Worm (Caenorhabditis elegans) whole organism, L1 larva: ENCODE results near the gene rdy-2.

ENCODE experiments used
- C04F5.9 ChIP-seq: sonication (generic microtip); optimal IDR thresholded peaks from 2 replicates; lab custom pipeline; 2016; ENCODE audit warnings: missing genetic modification characterization, missing compliant biosample characterization
- C16A3.4 ChIP-seq: fragments of 150-350 bp; optimal IDR thresholded peaks from 2 replicates; lab custom pipeline; 2014; ENCODE audit warnings: missing biosample characterization, missing genetic modification characterization
- C34B4.2 ChIP-seq: sonication (generic microtip); optimal IDR thresholded peaks from 2 replicates; lab custom pipeline; 2017; ENCODE audit warnings: mild to moderate bottlenecking, missing genetic modification characterization, missing compliant biosample characterization
- F16B12.6 ChIP-seq: fragments of 150-350 bp; optimal IDR thresholded peaks from 2 replicates; lab custom pipeline; 2014; ENCODE audit warnings: missing biosample characterization, missing genetic modification characterization
- aha-1 ChIP-seq: fragments of 150-350 bp; optimal IDR thresholded peaks from 2 replicates; lab custom pipeline; 2014; ENCODE audit warnings: missing biosample characterization, missing genetic modification characterization
- alr-1 ChIP-seq: fragments of 200-800 bp; sonication (Bioruptor generic); optimal IDR thresholded peaks from 2 replicates; lab custom pipeline; 2018; ENCODE audit warnings: borderline replicate concordance, mild to moderate bottlenecking, missing genetic modification characterization, missing compliant biosample characterization
- aly-2 ChIP-seq: fragments of 150-350 bp; optimal IDR thresholded peaks from 2 replicates; lab custom pipeline; 2014; ENCODE audit warnings: missing biosample characterization, missing genetic modification characterization
- blmp-1 ChIP-seq: fragments of 150-350 bp; optimal IDR thresholded peaks from 2 replicates; lab custom pipeline; 2014; ENCODE audit warnings: missing biosample characterization, missing genetic modification characterization
- ceh-63 ChIP-seq: fragments of 200-800 bp; sonication (Bioruptor generic); optimal IDR thresholded peaks from 2 replicates; lab custom pipeline; 2018; ENCODE audit warnings: mild to moderate bottlenecking, missing genetic modification characterization, missing compliant biosample characterization
- ceh-8 ChIP-seq: fragments of 200-800 bp; sonication (Bioruptor generic); optimal IDR thresholded peaks from 2 replicates; lab custom pipeline; 2018; ENCODE audit warnings: mild to moderate bottlenecking, missing genetic modification characterization, moderate library complexity, missing compliant biosample characterization
- ceh-82 ChIP-seq, 3 experiments: fragments of 150-350 bp in 1 of 3; sonication (generic microtip) in 2 of 3; optimal IDR thresholded peaks; 2 replicates each; lab custom pipeline; 2014 to 2017; ENCODE audit warnings: missing biosample characterization in 3 of 3, missing genetic modification characterization in 3 of 3
- ceh-88 ChIP-seq: fragments of 200-800 bp; sonication (Bioruptor generic); IDR thresholded peaks from 2 replicates; pipeline ENCODE4 v1.3.6; 2022; ENCODE audit warnings: missing genetic modification characterization, missing compliant biosample characterization
- ceh-90 ChIP-seq: sonication (generic microtip); optimal IDR thresholded peaks from 2 replicates; lab custom pipeline; 2016; ENCODE audit warnings: missing genetic modification characterization, missing compliant biosample characterization
- ces-1 ChIP-seq: fragments of 150-350 bp; optimal IDR thresholded peaks from 2 replicates; lab custom pipeline; 2014; ENCODE audit warnings: missing biosample characterization, missing genetic modification reagents, missing genetic modification characterization
- dsc-1 ChIP-seq: sonication (generic microtip); optimal IDR thresholded peaks from 2 replicates; lab custom pipeline; 2016; ENCODE audit warnings: mild to moderate bottlenecking, missing genetic modification characterization, missing compliant biosample characterization
- efl-1 ChIP-seq, 4 experiments: fragments of 150-350 bp; optimal IDR thresholded peaks in 3 of 4; peaks in 1 of 4; 1 replicate in 1 of 4; 2 replicates in 3 of 4; lab custom pipeline; 2014; ENCODE audit warnings: missing biosample characterization in 2 of 4, missing genetic modification characterization in 2 of 4, missing genetic modification reagents in 2 of 4
- egl-13 ChIP-seq: sonication (generic microtip); optimal IDR thresholded peaks from 2 replicates; lab custom pipeline; 2016; ENCODE audit warnings: missing genotype, missing genetic modification reagents, missing genetic modification characterization, missing compliant biosample characterization
- egl-27 ChIP-seq, 2 experiments: fragments of 150-350 bp in 1 of 2; sonication (generic microtip); optimal IDR thresholded peaks; 3 replicates each; lab custom pipeline; 2017 to 2018; ENCODE audit warnings: missing biosample characterization in 2 of 2, missing genetic modification characterization in 2 of 2, missing genetic modification reagents in 2 of 2
- fkh-10 ChIP-seq: sonication (generic microtip); optimal IDR thresholded peaks from 2 replicates; lab custom pipeline; 2017; ENCODE audit warnings: missing biosample characterization, missing genetic modification reagents, missing genetic modification characterization
- fkh-8 ChIP-seq: sonication (generic microtip); optimal IDR thresholded peaks from 2 replicates; lab custom pipeline; 2016; ENCODE audit warnings: mild to moderate bottlenecking, missing genetic modification characterization, missing compliant biosample characterization
- grh-1 ChIP-seq: fragments of 200-800 bp; sonication (Bioruptor generic); IDR thresholded peaks from 2 replicates; pipeline ENCODE4 v1.3.6; 2022; ENCODE audit warnings: missing genetic modification reagents, missing genetic modification characterization, missing compliant biosample characterization
- hlh-4 ChIP-seq: sonication (generic microtip); optimal IDR thresholded peaks from 2 replicates; lab custom pipeline; 2016; ENCODE audit warnings: mild to moderate bottlenecking, missing genetic modification characterization, missing compliant biosample characterization
- irx-1 ChIP-seq: sonication (generic microtip); optimal IDR thresholded peaks from 2 replicates; lab custom pipeline; 2016; ENCODE audit warnings: missing genetic modification characterization, missing compliant biosample characterization
- jun-1 ChIP-seq: fragments of 150-350 bp; optimal IDR thresholded peaks from 2 replicates; lab custom pipeline; 2014; ENCODE audit warnings: missing biosample characterization, missing genetic modification reagents, missing genetic modification characterization
- lin-14 ChIP-seq: fragments of 200-800 bp; sonication (Bioruptor generic); optimal IDR thresholded peaks from 2 replicates; lab custom pipeline; 2018; ENCODE audit warnings: mild to moderate bottlenecking, missing genetic modification characterization, moderate library complexity, missing compliant biosample characterization
- lin-35 ChIP-seq, 2 experiments: fragments of 150-350 bp; optimal IDR thresholded peaks; 2 replicates each; lab custom pipeline; 2014; ENCODE audit warnings: missing biosample characterization in 2 of 2, missing genetic modification characterization in 2 of 2, missing genetic modification reagents in 2 of 2
- lin-39 ChIP-seq: fragments of 150-350 bp; optimal IDR thresholded peaks from 2 replicates; lab custom pipeline; 2014; ENCODE audit warnings: missing biosample characterization, missing genetic modification reagents, missing genetic modification characterization
- lsy-2 ChIP-seq, 2 experiments: fragments of 150-350 bp; optimal IDR thresholded peaks; 2 replicates each; lab custom pipeline; 2014; ENCODE audit warnings: missing biosample characterization in 2 of 2, missing genetic modification characterization in 2 of 2
- mep-1 ChIP-seq: fragments of 150-350 bp; optimal IDR thresholded peaks from 2 replicates; lab custom pipeline; 2014; ENCODE audit warnings: missing biosample characterization, missing genetic modification characterization
- nhr-11 ChIP-seq: fragments of 150-350 bp; optimal IDR thresholded peaks from 2 replicates; lab custom pipeline; 2014; ENCODE audit warnings: missing biosample characterization, missing genetic modification characterization
- nhr-19 ChIP-seq: fragments of 200-800 bp; sonication (Bioruptor generic); conservative IDR thresholded peaks from 2 replicates; pipeline ENCODE4 v1.3.6; 2022; ENCODE audit warnings: missing genetic modification characterization, missing compliant biosample characterization
- nhr-20 ChIP-seq: sonication (generic microtip); optimal IDR thresholded peaks from 2 replicates; lab custom pipeline; 2016; ENCODE audit warnings: mild to moderate bottlenecking, missing genetic modification characterization, missing compliant biosample characterization
- nhr-237 ChIP-seq: fragments of 150-350 bp; optimal IDR thresholded peaks from 2 replicates; lab custom pipeline; 2014; ENCODE audit warnings: missing biosample characterization, missing genetic modification characterization
- nhr-28 ChIP-seq: fragments of 150-350 bp; optimal IDR thresholded peaks from 2 replicates; lab custom pipeline; 2014; ENCODE audit warnings: missing biosample characterization, missing genetic modification characterization
- nhr-71 ChIP-seq: sonication (generic microtip); optimal IDR thresholded peaks from 2 replicates; lab custom pipeline; 2016; ENCODE audit warnings: mild to moderate bottlenecking, missing genetic modification characterization, moderate library complexity, missing compliant biosample characterization
- nhr-77 ChIP-seq: fragments of 150-350 bp; optimal IDR thresholded peaks from 2 replicates; lab custom pipeline; 2014; ENCODE audit warnings: missing biosample characterization, missing genetic modification characterization
- nhr-84 ChIP-seq: sonication (generic microtip); optimal IDR thresholded peaks from 2 replicates; lab custom pipeline; 2017; ENCODE audit warnings: missing biosample characterization, missing genetic modification characterization
- nhr-85 ChIP-seq: sonication (generic microtip); peaks from one replicate; lab custom pipeline; 2016; ENCODE audit warnings: missing genetic modification characterization, inconsistent platforms, missing compliant biosample characterization
- pax-3 ChIP-seq: fragments of 200-800 bp; sonication (Bioruptor generic); optimal IDR thresholded peaks from 2 replicates; lab custom pipeline; 2018; ENCODE audit warnings: mild to moderate bottlenecking, missing genetic modification characterization, moderate library complexity, missing compliant biosample characterization
- pqm-1 ChIP-seq: sonication (generic microtip); optimal IDR thresholded peaks from 3 replicates; lab custom pipeline; 2017; ENCODE audit warnings: missing biosample characterization, missing genetic modification characterization
- rnt-1 ChIP-seq: sonication (generic microtip); optimal IDR thresholded peaks from 2 replicates; lab custom pipeline; 2016; ENCODE audit warnings: mild to moderate bottlenecking, missing genetic modification characterization, moderate library complexity, missing compliant biosample characterization
- skn-1 ChIP-seq: fragments of 150-350 bp; optimal IDR thresholded peaks from 2 replicates; lab custom pipeline; 2014; ENCODE audit warnings: missing biosample characterization, missing genetic modification characterization
- snpc-4 ChIP-seq: fragments of 150-350 bp; optimal IDR thresholded peaks from 2 replicates; lab custom pipeline; 2014; ENCODE audit warnings: missing biosample characterization, missing genetic modification characterization
- snu-23 ChIP-seq: sonication (generic microtip); optimal IDR thresholded peaks from 2 replicates; lab custom pipeline; 2016; ENCODE audit warnings: missing genetic modification characterization, missing compliant biosample characterization
- sox-4 ChIP-seq: sonication (generic microtip); optimal IDR thresholded peaks from 2 replicates; lab custom pipeline; 2016; ENCODE audit warnings: missing genetic modification characterization, missing compliant biosample characterization
- sptf-1 ChIP-seq: fragments of 150-350 bp; optimal IDR thresholded peaks from 2 replicates; lab custom pipeline; 2014; ENCODE audit warnings: missing biosample characterization, missing genetic modification characterization
- sup-37 ChIP-seq: fragments of 200-800 bp; sonication (Bioruptor generic); optimal IDR thresholded peaks from 2 replicates; lab custom pipeline; 2018; ENCODE audit warnings: mild to moderate bottlenecking, missing genetic modification characterization, missing compliant biosample characterization
- tbx-2 ChIP-seq: sonication (generic microtip); optimal IDR thresholded peaks from 2 replicates; lab custom pipeline; 2016; ENCODE audit warnings: missing genetic modification characterization, missing compliant biosample characterization
- unc-130 ChIP-seq: fragments of 150-350 bp; optimal IDR thresholded peaks from 2 replicates; lab custom pipeline; 2017; ENCODE audit warnings: missing biosample characterization, missing genetic modification characterization, inconsistent platforms
- unc-30 ChIP-seq: sonication (generic microtip); optimal IDR thresholded peaks from 2 replicates; lab custom pipeline; 2017; ENCODE audit warnings: missing biosample characterization, missing genetic modification characterization
- unc-62 ChIP-seq: fragments of 150-350 bp; optimal IDR thresholded peaks from 2 replicates; lab custom pipeline; 2014; ENCODE audit warnings: missing biosample characterization, missing genetic modification reagents, missing genetic modification characterization
- unc-86 ChIP-seq: sonication (generic microtip); optimal IDR thresholded peaks from 2 replicates; lab custom pipeline; 2016; ENCODE audit warnings: missing genetic modification characterization, missing compliant biosample characterization
- xbp-1 ChIP-seq: sonication (generic microtip); optimal IDR thresholded peaks from 2 replicates; lab custom pipeline; 2016; ENCODE audit warnings: missing genetic modification characterization, missing compliant biosample characterization
- zip-4 ChIP-seq: fragments of 200-800 bp; sonication (Bioruptor generic); optimal IDR thresholded peaks from 2 replicates; lab custom pipeline; 2018; ENCODE audit warnings: mild to moderate bottlenecking, missing genetic modification characterization, moderate library complexity, missing compliant biosample characterization

Gene rdy-2

DNA sequence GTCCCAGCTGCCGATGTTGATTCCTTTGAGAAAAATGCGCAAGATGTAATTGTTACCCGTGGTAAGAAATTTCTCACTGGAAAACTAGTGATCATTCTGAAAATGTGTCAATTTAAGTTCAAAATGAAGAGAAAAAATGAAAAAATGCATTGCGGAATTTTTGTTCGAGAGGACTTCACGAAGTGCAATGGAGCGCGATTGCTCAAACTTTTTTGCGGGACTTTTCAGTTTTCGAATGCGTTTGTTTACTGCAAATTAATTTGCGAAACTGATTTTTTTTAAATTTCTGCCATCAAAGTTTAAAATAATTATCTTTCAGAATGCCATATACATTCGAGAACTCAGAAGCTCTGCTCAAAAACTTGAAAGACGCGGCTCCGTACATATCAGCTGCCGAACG lies 32.2 kb downstream of the rdy-2 start, which contains the start of the genes nuaf-1 and bir-2:
Gene nuaf-1, minus strand, starts transcription at position 98 of the 400 bp plus-strand sequence.
Gene bir-2, plus strand, starts transcription at position 318 of the 400 bp plus-strand sequence.
- TF ChIP-seq ceh-63 (GFP tag; lab: Kevin White, UChicago) (no peak), fkh-10 (GFP tag; lab: Kevin White, UChicago) (no peak), unc-30 (tag; lab: Kevin White, UChicago) (no peak), lin-14 (GFP tag; lab: Kevin White, UChicago) (peak; percentile 70), fkh-8 (tag; lab: Kevin White, UChicago) (peak; percentile 41), hlh-4 (tag; lab: Kevin White, UChicago) (no peak), pqm-1 (no peak), nhr-11 (tag; lab: Kevin White, UChicago) (no peak), tbx-2 (tag; lab: Kevin White, UChicago) (peak; percentile 52), snpc-4 (peak; percentile 28), C16A3.4 (peak; percentile 54), rnt-1 (tag; lab: Kevin White, UChicago) (peak; percentile 88), C04F5.9 (tag; lab: Kevin White, UChicago) (no peak), dsc-1 (tag; lab: Kevin White, UChicago) (peak; percentile 60), sup-37 (GFP tag; lab: Kevin White, UChicago) (no peak), F16B12.6 (peak; percentile 23), efl-1 (optimal IDR thresholded peaks at IDR 0.05; lab: Kevin White, UChicago) (peak; percentile 68 to 82), efl-1 (GFP tag; optimal IDR thresholded peaks at IDR 0.05 in 1 of 2; lab: Kevin White, UChicago) (peak; percentile 85 to 98), nhr-237 (tag; lab: Kevin White, UChicago) (no peak), nhr-85 (tag; lab: Kevin White, UChicago) (peak; percentile 73), nhr-28 (tag; lab: Kevin White, UChicago) (no peak), C34B4.2 (tag; lab: Kevin White, UChicago) (no peak), blmp-1 (tag; lab: Kevin White, UChicago) (peak; percentile 38), ceh-82 (tag; optimal IDR thresholded peaks at IDR 0.05; lab: Kevin White, UChicago) (peak in 2 of 3 experiments; percentile 47 to 55), nhr-71 (peak; percentile 77), nhr-19 (GFP tag; lab: Robert Waterston, UW) (peak; percentile 54), unc-62 (GFP tag; lab: Kevin White, UChicago) (no peak), ceh-8 (GFP tag; lab: Kevin White, UChicago) (no peak), egl-27 (tag; optimal IDR thresholded peaks at IDR 0.05; lab: Kevin White, UChicago) (no peak), jun-1 (tag; lab: Kevin White, UChicago) (peak; percentile 28), lsy-2 (tag; optimal IDR thresholded peaks at IDR 0.05; lab: Kevin White, UChicago) (peak; percentile 70 to 74), skn-1 (tag; lab: Kevin White, UChicago) (peak; percentile 55), nhr-77 (no peak), unc-86 (tag; lab: Kevin White, UChicago) (peak; percentile 54), unc-130 (peak; percentile 62), snu-23 (GFP tag; lab: Kevin White, UChicago) (peak; percentile 73), nhr-20 (tag; lab: Kevin White, UChicago) (peak; percentile 59), mep-1 (tag; lab: Kevin White, UChicago) (peak; percentile 85), aly-2 (tag; lab: Kevin White, UChicago) (no peak), aha-1 (tag; lab: Kevin White, UChicago) (no peak), ces-1 (no peak), sptf-1 (tag; lab: Kevin White, UChicago) (no peak), lin-39 (no peak), egl-13 (peak; percentile 26), sox-4 (no peak), pax-3 (tag; lab: Kevin White, UChicago) (peak; percentile 57), alr-1 (tag; lab: Kevin White, UChicago) (no peak), nhr-84 (tag; lab: Kevin White, UChicago) (no peak), zip-4 (GFP tag; lab: Kevin White, UChicago) (no peak), irx-1 (tag; lab: Kevin White, UChicago) (peak; percentile 23), ceh-90 (peak; percentile 39), grh-1 (GFP tag; lab: Robert Waterston, UW) (no peak), xbp-1 (tag; lab: Kevin White, UChicago) (peak; percentile 57), lin-35 (GFP tag; optimal IDR thresholded peaks at IDR 0.05; lab: Kevin White, UChicago) (peak; percentile 78 to 90), ceh-88 (GFP tag; lab: Robert Waterston, UW) (no peak)
